Worm (Caenorhabditis elegans) whole organism, L1 larva: Measurements from ENCODE around the gene shc-3.

ENCODE experiments used
- C34B4.2 ChIP-seq: sonication (generic microtip); optimal IDR thresholded peaks from 2 replicates; lab custom pipeline; 2017; ENCODE audit warnings: mild to moderate bottlenecking, missing genetic modification characterization, missing compliant biosample characterization
- nhr-11 ChIP-seq: fragments of 150-350 bp; optimal IDR thresholded peaks from 2 replicates; lab custom pipeline; 2014; ENCODE audit warnings: missing biosample characterization, missing genetic modification characterization
- nhr-237 ChIP-seq: fragments of 150-350 bp; optimal IDR thresholded peaks from 2 replicates; lab custom pipeline; 2014; ENCODE audit warnings: missing biosample characterization, missing genetic modification characterization
- nhr-28 ChIP-seq: fragments of 150-350 bp; optimal IDR thresholded peaks from 2 replicates; lab custom pipeline; 2014; ENCODE audit warnings: missing biosample characterization, missing genetic modification characterization
- xbp-1 ChIP-seq: sonication (generic microtip); optimal IDR thresholded peaks from 2 replicates; lab custom pipeline; 2016; ENCODE audit warnings: missing genetic modification characterization, missing compliant biosample characterization

DNA sequence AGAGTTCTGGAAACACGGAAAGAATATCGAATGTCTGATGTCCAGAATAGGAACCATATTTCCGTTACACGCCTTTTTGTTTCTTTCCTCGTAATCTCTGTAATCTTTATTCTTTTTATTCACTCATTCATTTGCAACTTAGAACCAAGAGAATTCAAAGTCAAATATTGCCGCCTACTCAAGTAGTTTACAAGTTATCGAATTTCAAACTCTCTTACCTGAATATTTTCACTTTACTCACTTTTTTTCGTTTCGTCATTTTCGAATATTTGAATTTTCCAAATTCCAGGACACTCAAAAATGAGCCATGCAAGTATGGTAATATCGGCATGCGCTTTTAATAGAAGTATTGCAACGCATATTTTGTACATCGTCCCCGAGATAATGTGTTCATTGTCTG, 7.0 kb downstream of the shc-3 start, which contains the start of gene K11E4.6:
- TF ChIP-seq nhr-28 (tag; lab: Kevin White, UChicago) (no peak), nhr-11 (tag; lab: Kevin White, UChicago) (no peak), xbp-1 (tag; lab: Kevin White, UChicago) (no peak), nhr-237 (tag; lab: Kevin White, UChicago) (no peak), C34B4.2 (tag; lab: Kevin White, UChicago) (no peak)
